Fruit fly (Drosophila melanogaster): ENCODE results near the gene Rga.

The Rga gene

dm6 chr3R:5654692-5655181, 41.8 kb upstream of the Rga start, which contains the start of the genes elm and MED27 (continued):
- TF ChIP-seq pan (optimal IDR thresholded peaks at IDR 0.05) = no peak
- peak in 1 of 2 experiments; percentile 89 for TF ChIP-seq pan (GFP tag; optimal IDR thresholded peaks at IDR 0.05 in 1 of 2, IDR thresholded peaks at IDR 0.05 in 1 of 2)
- peak; percentile 96 for TF ChIP-seq Dbx (GFP tag; IDR thresholded peaks at IDR 0.05)
- TF ChIP-seq CG4360 (GFP tag; IDR thresholded peaks at IDR 0.05) = 0 out of 2 replicates have a peak, but pooled peaks have one; percentile 42
- TF ChIP-seq CG6765 (GFP tag; optimal IDR thresholded peaks at IDR 0.05) = peak; percentile 64
- TF ChIP-seq zf30C (GFP tag; optimal IDR thresholded peaks at IDR 0.05) = no peak
- peak; percentile 92 for TF ChIP-seq CG10366 (GFP tag; IDR thresholded peaks at IDR 0.05)
- TF ChIP-seq slp2 (GFP tag; optimal IDR thresholded peaks at IDR 0.05) = peak; percentile 81
- TF ChIP-seq CG9609 (GFP tag; optimal IDR thresholded peaks at IDR 0.05) = peak; percentile 91
- peak; percentile 92 for TF ChIP-seq Lhr (GFP tag; optimal IDR thresholded peaks at IDR 0.05)
- TF ChIP-seq ttk (GFP tag; IDR thresholded peaks at IDR 0.05) = peak; percentile 89
- peak; percentile 94 for TF ChIP-seq klu (GFP tag; IDR thresholded peaks at IDR 0.05)
- TF ChIP-seq Nf-YB (GFP tag; optimal IDR thresholded peaks at IDR 0.05) = peak; percentile 77
- TF ChIP-seq CG10543 (GFP tag; optimal IDR thresholded peaks at IDR 0.05) = peak; percentile 94
- no peak for TF ChIP-seq CG17568 (GFP tag; optimal IDR thresholded peaks at IDR 0.05)
- peak; percentile 74 for TF ChIP-seq en (GFP tag; optimal IDR thresholded peaks at IDR 0.05)
- TF ChIP-seq lov (optimal IDR thresholded peaks at IDR 0.05) = no peak
- TF ChIP-seq lov (GFP tag; IDR thresholded peaks at IDR 0.05) = peak; percentile 68; the same call in 2 of the 3 replicates
- TF ChIP-seq vnd (GFP tag; IDR thresholded peaks at IDR 0.05; ENCODE audit: partially characterized antibody) = peak; percentile 93
- TF ChIP-seq CG18764 (GFP tag; optimal IDR thresholded peaks at IDR 0.05) = peak; percentile 87
- TF ChIP-seq mld (GFP tag; IDR thresholded peaks at IDR 0.05; ENCODE audit: partially characterized antibody) = peak; percentile 72
- TF ChIP-seq jumu (GFP tag; optimal IDR thresholded peaks at IDR 0.05) = peak; percentile 94
- TF ChIP-seq repo (GFP tag; optimal IDR thresholded peaks at IDR 0.05) = peak; percentile 62
- peak; percentile 93 for TF ChIP-seq dmrt11E (tag; optimal IDR thresholded peaks at IDR 0.05)
- TF ChIP-seq CG15011 (GFP tag; optimal IDR thresholded peaks at IDR 0.05) = no peak
- TF ChIP-seq dati (GFP tag; IDR thresholded peaks at IDR 0.05) = no peak; the same call in 1 of the 2 replicates
- TF ChIP-seq bab2 (GFP tag; optimal IDR thresholded peaks at IDR 0.05) = peak; percentile 96
- no peak for TF ChIP-seq Hr39 (optimal IDR thresholded peaks at IDR 0.05)
- peak; percentile 95 to 96 for TF ChIP-seq dpn (GFP tag; optimal IDR thresholded peaks at IDR 0.05)
- peak; percentile 95 for TF ChIP-seq CG15601 (tag; optimal IDR thresholded peaks at IDR 0.05)
- peak; percentile 95 for TF ChIP-seq CoRest (tag; optimal IDR thresholded peaks at IDR 0.05)
- no peak for TF ChIP-seq CG5180 (GFP tag; optimal IDR thresholded peaks at IDR 0.05)
- TF ChIP-seq croc (GFP tag; conservative IDR thresholded peaks at IDR 0.05) = peak; percentile 90
- peak; percentile 92 for TF ChIP-seq danr (GFP tag; IDR thresholded peaks at IDR 0.05)
- peak; percentile 77 for TF ChIP-seq CG12299 (tag; optimal IDR thresholded peaks at IDR 0.05)
- peak; percentile 89 for TF ChIP-seq lbe (GFP tag; optimal IDR thresholded peaks at IDR 0.05)
- peak; percentile 94 for TF ChIP-seq inv (GFP tag; IDR thresholded peaks at IDR 0.05; ENCODE audit: partially characterized antibody)
- peak; percentile 92 for TF ChIP-seq pnt (GFP tag; optimal IDR thresholded peaks at IDR 0.05)
- TF ChIP-seq CG18619 (GFP tag; optimal IDR thresholded peaks at IDR 0.05) = peak; percentile 86
- peak; percentile 67 for TF ChIP-seq oc (tag; optimal IDR thresholded peaks at IDR 0.05)
- TF ChIP-seq run (tag; optimal IDR thresholded peaks at IDR 0.05) = peak; percentile 48
- peak; percentile 88 to 92 for TF ChIP-seq Hr51 (GFP tag; optimal IDR thresholded peaks at IDR 0.05)
- peak; percentile 95 for TF ChIP-seq CG2712 (tag; optimal IDR thresholded peaks at IDR 0.05)
- peak; percentile 85 for TF ChIP-seq CG30020 (tag; optimal IDR thresholded peaks at IDR 0.05)
- TF ChIP-seq Jarid2 (GFP tag; optimal IDR thresholded peaks at IDR 0.05) = peak; percentile 70
- peak; percentile 84 for TF ChIP-seq Mes4 (GFP tag; optimal IDR thresholded peaks at IDR 0.05)
- peak; percentile 95 for TF ChIP-seq CG14441 (GFP tag; IDR thresholded peaks at IDR 0.05)
- TF ChIP-seq CG5245 (GFP tag; optimal IDR thresholded peaks at IDR 0.05) = peak; percentile 88
- TF ChIP-seq CG32767 (GFP tag; IDR thresholded peaks at IDR 0.05) = peak; percentile 91
- peak; percentile 92 for TF ChIP-seq CG8924 (tag; optimal IDR thresholded peaks at IDR 0.05)
- peak; percentile 97 for TF ChIP-seq sisA (GFP tag; IDR thresholded peaks at IDR 0.05)

Data from whole organism, embryonic.